Worm (Caenorhabditis elegans) whole organism, young adult: ENCODE measurements around the gene hcf-1.

ENCODE experiments used
- F52B5.7 ChIP-seq: sonication (generic microtip); optimal IDR thresholded peaks from 2 replicates; lab custom pipeline; 2016; ENCODE audit warnings: mild to moderate bottlenecking, missing genetic modification characterization, missing compliant biosample characterization
- Y95B8A.8 ChIP-seq: fragments of 200-800 bp; sonication (Bioruptor generic); IDR thresholded peaks from 2 replicates; pipeline ENCODE4 v1.3.6; 2022; ENCODE audit warnings: missing genetic modification reagents, missing genetic modification characterization, missing compliant biosample characterization
- ama-1 ChIP-seq, 3 experiments: fragments of 150-350 bp in 1 of 3; sonication (generic microtip) in 2 of 3; optimal IDR thresholded peaks; 2 replicates each; lab custom pipeline; 2014 to 2018; ENCODE audit warnings: missing biosample characterization in 2 of 3, missing genetic modification characterization in 2 of 3, missing genetic modification reagents in 2 of 3
- him-1 ChIP-seq: sonication (generic microtip); optimal IDR thresholded peaks from 2 replicates; lab custom pipeline; 2016; ENCODE audit warnings: missing genotype, missing genetic modification reagents, missing genetic modification characterization, missing compliant biosample characterization
- let-526 ChIP-seq: fragments of 200-800 bp; sonication (Bioruptor generic); IDR thresholded peaks from 2 replicates; pipeline ENCODE4 v1.3.6; 2022; ENCODE audit warnings: missing genetic modification reagents, missing genetic modification characterization, missing compliant biosample characterization
- lin-54 ChIP-seq: fragments of 200-800 bp; sonication (Bioruptor generic); optimal IDR thresholded peaks from 2 replicates; lab custom pipeline; 2018; ENCODE audit warnings: mild to moderate bottlenecking, missing genetic modification characterization, missing compliant biosample characterization
- nhr-120 ChIP-seq: fragments of 200-800 bp; sonication (Bioruptor generic); IDR thresholded peaks from 2 replicates; pipeline ENCODE4 v1.3.6; 2022; ENCODE audit warnings: missing genetic modification characterization, missing compliant biosample characterization
- repo-1 ChIP-seq: sonication (generic microtip); optimal IDR thresholded peaks from 2 replicates; lab custom pipeline; 2017; ENCODE audit warnings: mild to moderate bottlenecking, missing genetic modification characterization, missing compliant biosample characterization
- snpc-3.4 ChIP-seq: sonication (generic microtip); optimal IDR thresholded peaks from 2 replicates; lab custom pipeline; 2017; ENCODE audit warnings: missing genetic modification characterization, mild to moderate bottlenecking, missing compliant biosample characterization, antibody characterized with exemption, moderate library complexity, missing genotype, missing genetic modification reagents
- zfh-2 ChIP-seq: fragments of 200-800 bp; sonication (Bioruptor generic); conservative IDR thresholded peaks from 2 replicates; pipeline ENCODE4 v1.3.6; 2022; ENCODE audit warnings: missing genetic modification reagents, missing genetic modification characterization, missing compliant biosample characterization
- ztf-22 ChIP-seq: fragments of 200-800 bp; sonication (Bioruptor generic); optimal IDR thresholded peaks from 2 replicates; lab custom pipeline; 2018; ENCODE audit warnings: mild to moderate bottlenecking, missing genetic modification characterization, moderate library complexity, missing compliant biosample characterization
- ztf-28 ChIP-seq: fragments of 200-800 bp; sonication (Bioruptor generic); IDR thresholded peaks from 2 replicates; pipeline ENCODE4 v1.3.6; 2022; ENCODE audit warnings: missing genetic modification reagents, missing genetic modification characterization, missing compliant biosample characterization

- no peak for TF ChIP-seq him-1 (tag; lab: Kevin White, UChicago)
- TF ChIP-seq snpc-3.4 (tag; lab: Kevin White, UChicago), result no peak
- TF ChIP-seq nhr-120 (GFP tag; lab: Robert Waterston, UW), result no peak
- TF ChIP-seq ztf-28 (GFP tag; lab: Robert Waterston, UW), result no peak
- no peak for TF ChIP-seq Y95B8A.8 (GFP tag; lab: Robert Waterston, UW)
- TF ChIP-seq zfh-2 (GFP tag; lab: Robert Waterston, UW), result no peak
- no peak for TF ChIP-seq F52B5.7 (tag; lab: Kevin White, UChicago)
- no peak for TF ChIP-seq ztf-22 (GFP tag; lab: Kevin White, UChicago)
- no peak for TF ChIP-seq lin-54 (GFP tag; lab: Kevin White, UChicago)
- no peak for TF ChIP-seq repo-1
- no peak for TF ChIP-seq let-526
- no peak for TF ChIP-seq ama-1 (optimal IDR thresholded peaks at IDR 0.05; lab: Kevin White, UChicago)
- TF ChIP-seq ama-1 (GFP tag; optimal IDR thresholded peaks at IDR 0.05; lab: Kevin White, UChicago), result no peak
Observed at ce11 chrIV:7812709-7813108, 38.6 kb upstream of the hcf-1 start, which contains the start of gene zgpa-1.
